Worm (Caenorhabditis elegans) whole organism, midembryonic: ENCODE measurements around the gene Y73C8B.2.

Experiments
- flt-1 ChIP-seq: fragments of 200-800 bp; sonication (Bioruptor generic); IDR thresholded peaks from 2 replicates; pipeline ENCODE4 v1.3.6; 2022; ENCODE audit warnings: missing genetic modification characterization, missing compliant biosample characterization
- klf-2 ChIP-seq: fragments of 200-800 bp; sonication (Bioruptor generic); conservative IDR thresholded peaks from 2 replicates; pipeline ENCODE4 v1.3.6; 2022; ENCODE audit warnings: missing genetic modification reagents, missing genetic modification characterization, missing compliant biosample characterization
- med-1 ChIP-seq: sonication (generic microtip); optimal IDR thresholded peaks from 2 replicates; lab custom pipeline; 2017; ENCODE audit warnings: missing genetic modification characterization, mild to moderate bottlenecking, missing compliant biosample characterization, antibody characterized with exemption, missing genetic modification reagents; ENCODE audit not compliant: insufficient read depth

DNA sequence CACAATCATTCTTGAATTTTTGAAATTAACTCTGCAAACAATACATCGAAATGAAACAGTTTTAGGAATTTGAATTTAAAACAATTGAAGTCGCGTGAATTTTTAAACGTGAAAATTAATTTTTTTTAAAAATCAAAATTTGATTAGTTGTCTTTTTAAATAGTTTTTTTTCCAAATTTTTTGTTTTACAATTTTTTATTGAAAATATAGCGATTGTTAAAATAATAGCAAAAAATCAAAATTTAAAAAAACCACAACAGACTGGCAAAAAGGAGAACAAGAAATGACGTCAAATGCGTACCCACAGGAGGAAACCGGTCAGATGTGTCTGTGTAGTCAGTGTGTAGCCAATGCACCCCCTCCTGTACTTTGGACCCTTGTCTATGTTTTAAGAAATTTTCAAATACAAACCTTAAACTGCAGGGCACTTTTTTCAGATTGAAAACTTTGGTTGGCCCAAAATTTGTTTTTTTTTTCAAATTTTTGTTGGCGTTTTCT lies 2.1 kb upstream of the Y73C8B.2 start, which contains the start of the genes Y73C8B.1 and Y73C8B.5:
- no peak for TF ChIP-seq flt-1
- no peak for TF ChIP-seq klf-2 (GFP tag; lab: Robert Waterston, UW)
- no peak for TF ChIP-seq med-1 (GFP tag; lab: Kevin White, UChicago)
